Worm (Caenorhabditis elegans) whole organism, L4 larva: ENCODE results near the gene lir-2.

ENCODE experiments used
- D1046.2 ChIP-seq: fragments of 200-800 bp; sonication (Bioruptor generic); IDR thresholded peaks from 2 replicates; pipeline ENCODE4 v1.3.6; 2022; ENCODE audit warnings: missing genetic modification characterization, missing compliant biosample characterization
- F10B5.3 ChIP-seq: sonication (generic microtip); optimal IDR thresholded peaks from 2 replicates; lab custom pipeline; 2016; ENCODE audit warnings: mild to moderate bottlenecking, missing genetic modification characterization, missing compliant biosample characterization
- R02D3.7 ChIP-seq: fragments of 150-350 bp; sonication (generic microtip); optimal IDR thresholded peaks from 3 replicates; lab custom pipeline; 2014; ENCODE audit warnings: missing biosample characterization, missing genetic modification characterization
- T26A8.4 ChIP-seq: fragments of 200-800 bp; sonication (Bioruptor generic); IDR thresholded peaks from 2 replicates; pipeline ENCODE4 v1.3.6; 2022; ENCODE audit warnings: missing genetic modification characterization, missing compliant biosample characterization
- Y48G9A.11 ChIP-seq: fragments of 200-800 bp; sonication (Bioruptor generic); IDR thresholded peaks from 2 replicates; pipeline ENCODE4 v1.3.6; 2022; ENCODE audit warnings: missing genetic modification reagents, missing genetic modification characterization, missing compliant biosample characterization
- Y5F2A.4 ChIP-seq: fragments of 200-800 bp; sonication (Bioruptor generic); optimal IDR thresholded peaks from 2 replicates; lab custom pipeline; 2018; ENCODE audit warnings: mild to moderate bottlenecking, missing genetic modification characterization, missing compliant biosample characterization
- ZK546.5 ChIP-seq, 2 experiments: sonication (generic microtip); optimal IDR thresholded peaks; 2 replicates each; lab custom pipeline; 2017; ENCODE audit warnings: missing biosample characterization in 2 of 2, missing genetic modification characterization in 2 of 2
- aha-1 ChIP-seq: fragments of 150-350 bp; peaks from one replicate; lab custom pipeline; 2014; ENCODE audit warnings: missing biosample characterization, missing genetic modification characterization
- aly-2 ChIP-seq: sonication (generic microtip); optimal IDR thresholded peaks from 2 replicates; lab custom pipeline; 2018; ENCODE audit warnings: missing biosample characterization, missing genetic modification characterization
- attf-4 ChIP-seq: sonication (generic microtip); optimal IDR thresholded peaks from 3 replicates; lab custom pipeline; 2017; ENCODE audit warnings: missing biosample characterization, missing genetic modification characterization
- ceh-20 ChIP-seq: fragments of 200-800 bp; sonication (Bioruptor generic); IDR thresholded peaks from 2 replicates; pipeline ENCODE4 v1.3.6; 2022; ENCODE audit warnings: missing genetic modification reagents, missing genetic modification characterization, missing compliant biosample characterization
- ceh-44 ChIP-seq: fragments of 200-800 bp; sonication (Bioruptor generic); IDR thresholded peaks from 2 replicates; pipeline ENCODE4 v1.3.6; 2022; ENCODE audit warnings: missing genetic modification reagents, missing genetic modification characterization, missing compliant biosample characterization
- ceh-62 ChIP-seq: sonication (generic microtip); optimal IDR thresholded peaks from 2 replicates; lab custom pipeline; 2017; ENCODE audit warnings: missing biosample characterization, missing genetic modification characterization
- daf-16 ChIP-seq, 3 experiments: sonication (generic microtip); optimal IDR thresholded peaks; 2 replicates each; lab custom pipeline; 2016 to 2017; ENCODE audit warnings: missing genetic modification characterization in 3 of 3, missing genetic modification reagents in 3 of 3, mild to moderate bottlenecking in 2 of 3, missing compliant biosample characterization in 2 of 3, missing biosample characterization in 1 of 3, moderate library complexity in 1 of 3
- daf-19 ChIP-seq: fragments of 200-800 bp; sonication (Bioruptor generic); conservative IDR thresholded peaks from 2 replicates; pipeline ENCODE4 v1.3.6; 2022; ENCODE audit warnings: missing genetic modification characterization, missing compliant biosample characterization
- dmd-6 ChIP-seq: fragments of 200-800 bp; sonication (Bioruptor generic); IDR thresholded peaks from 2 replicates; pipeline ENCODE4 v1.3.6; 2022; ENCODE audit warnings: missing genetic modification reagents, missing genetic modification characterization, missing compliant biosample characterization
- hif-1 ChIP-seq, 2 experiments: sonication (generic microtip); optimal IDR thresholded peaks; 2 replicates each; lab custom pipeline; 2016 to 2017; ENCODE audit warnings: missing compliant biosample characterization in 2 of 2, missing genetic modification characterization in 2 of 2, missing genetic modification reagents in 2 of 2, missing genotype in 2 of 2, mild to moderate bottlenecking in 1 of 2
- hlh-11 ChIP-seq: fragments of 200-800 bp; sonication (Bioruptor generic); optimal IDR thresholded peaks from 2 replicates; lab custom pipeline; 2018; ENCODE audit warnings: mild to moderate bottlenecking, missing genetic modification characterization, missing compliant biosample characterization
- hlh-30 ChIP-seq: sonication (generic microtip); optimal IDR thresholded peaks from 2 replicates; lab custom pipeline; 2017; ENCODE audit warnings: antibody characterized with exemption, mild to moderate bottlenecking, missing genetic modification characterization, missing compliant biosample characterization; ENCODE audit not compliant: insufficient read depth
- lim-7 ChIP-seq: fragments of 200-800 bp; sonication (Bioruptor generic); IDR thresholded peaks from 2 replicates; pipeline ENCODE4 v1.3.6; 2022; ENCODE audit warnings: missing genetic modification characterization, missing compliant biosample characterization
- lin-15B ChIP-seq: fragments of 150-350 bp; sonication (generic microtip); optimal IDR thresholded peaks from 3 replicates; lab custom pipeline; 2014; ENCODE audit warnings: missing biosample characterization, missing genetic modification characterization
- lsy-2 ChIP-seq, 2 experiments: fragments of 150-350 bp in 1 of 2; sonication (generic microtip) in 1 of 2; optimal IDR thresholded peaks; 2 replicates each; lab custom pipeline; 2014 to 2017; ENCODE audit warnings: missing biosample characterization in 2 of 2, missing genetic modification characterization in 2 of 2
- mdt-29 ChIP-seq: fragments of 200-800 bp; sonication (Bioruptor generic); IDR thresholded peaks from 2 replicates; pipeline ENCODE4 v1.3.6; 2022; ENCODE audit warnings: missing genetic modification reagents, missing genetic modification characterization, missing compliant biosample characterization
- mep-1 ChIP-seq: fragments of 150-350 bp; sonication (generic microtip); optimal IDR thresholded peaks from 3 replicates; lab custom pipeline; 2014; ENCODE audit warnings: missing biosample characterization, missing genetic modification characterization
- mes-2 ChIP-seq: sonication (generic microtip); optimal IDR thresholded peaks from 2 replicates; lab custom pipeline; 2016; ENCODE audit warnings: missing genotype, mild to moderate bottlenecking, missing genetic modification characterization, missing compliant biosample characterization; ENCODE audit not compliant: poor library complexity, severe bottlenecking
- nhr-102 ChIP-seq: sonication (generic microtip); optimal IDR thresholded peaks from 2 replicates; lab custom pipeline; 2016; ENCODE audit warnings: mild to moderate bottlenecking, missing genetic modification characterization, moderate library complexity, missing compliant biosample characterization
- nhr-111 ChIP-seq: fragments of 200-800 bp; sonication (Bioruptor generic); optimal IDR thresholded peaks from 2 replicates; lab custom pipeline; 2018; ENCODE audit warnings: mild to moderate bottlenecking, missing genetic modification characterization, missing compliant biosample characterization
- nhr-41 ChIP-seq: fragments of 200-800 bp; sonication (Bioruptor generic); IDR thresholded peaks from 2 replicates; pipeline ENCODE4 v1.3.6; 2022; ENCODE audit warnings: missing genetic modification reagents, missing genetic modification characterization, missing compliant biosample characterization
- nhr-6 ChIP-seq: fragments of 150-350 bp; optimal IDR thresholded peaks from 2 replicates; lab custom pipeline; 2014; ENCODE audit warnings: missing biosample characterization, missing genetic modification characterization
- php-3 ChIP-seq: fragments of 200-800 bp; sonication (Bioruptor generic); IDR thresholded peaks from 2 replicates; pipeline ENCODE4 v1.3.6; 2022; ENCODE audit warnings: missing genetic modification reagents, missing genetic modification characterization, missing compliant biosample characterization
- pqm-1 ChIP-seq: sonication (generic microtip); optimal IDR thresholded peaks from 2 replicates; lab custom pipeline; 2017; ENCODE audit warnings: missing biosample characterization, missing genetic modification characterization
- spr-3 ChIP-seq: fragments of 200-800 bp; sonication (Bioruptor generic); optimal IDR thresholded peaks from 2 replicates; lab custom pipeline; 2018; ENCODE audit warnings: mild to moderate bottlenecking, missing genetic modification characterization, missing compliant biosample characterization
- tag-97 ChIP-seq: fragments of 200-800 bp; sonication (Bioruptor generic); IDR thresholded peaks from 2 replicates; pipeline ENCODE4 v1.3.6; 2022; ENCODE audit warnings: missing genetic modification characterization, missing compliant biosample characterization
- unc-62 ChIP-seq, 3 experiments: fragments of 150-350 bp in 1 of 3; sonication (generic microtip); optimal IDR thresholded peaks in 2 of 3; peaks in 1 of 3; 1 replicate in 1 of 3; 2 replicates in 2 of 3; lab custom pipeline; 2014 to 2017; ENCODE audit warnings: missing biosample characterization in 3 of 3, missing genetic modification characterization in 3 of 3, missing genetic modification reagents in 3 of 3, missing genotype in 1 of 3
- zag-1 ChIP-seq: fragments of 150-350 bp; optimal IDR thresholded peaks from 2 replicates; lab custom pipeline; 2014; ENCODE audit warnings: missing biosample characterization, missing genetic modification characterization

Gene lir-2

DNA sequence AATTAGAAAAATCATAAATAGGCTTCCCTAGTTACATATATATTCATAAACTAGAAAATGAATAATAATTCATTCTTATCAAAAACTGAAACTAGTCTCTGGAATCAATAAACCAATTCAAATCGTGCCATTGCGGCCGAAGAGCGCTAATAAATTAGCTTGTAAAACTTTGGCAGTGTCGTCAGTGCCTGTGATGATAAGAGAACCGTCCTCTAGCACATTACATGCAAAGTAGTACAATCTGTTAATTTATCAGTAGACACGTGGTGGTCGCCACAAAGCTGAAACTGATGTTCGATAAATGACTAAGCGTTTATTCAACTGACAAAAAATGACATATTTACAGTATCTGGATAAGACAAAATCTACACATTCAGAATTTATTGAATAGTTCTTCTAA lies 28.6 kb downstream of the lir-2 start (continued):
- TF ChIP-seq Y5F2A.4 (GFP tag; lab: Kevin White, UChicago): no peak
- no peak for TF ChIP-seq R02D3.7 (tag; lab: Kevin White, UChicago)
- no peak for TF ChIP-seq mdt-29 (GFP tag; lab: Robert Waterston, UW)
- no peak for TF ChIP-seq nhr-111 (GFP tag; lab: Kevin White, UChicago)
- TF ChIP-seq ceh-44: no peak
- TF ChIP-seq php-3 (GFP tag; lab: Robert Waterston, UW): peak; percentile 98
- TF ChIP-seq ZK546.5 (tag; optimal IDR thresholded peaks at IDR 0.05; lab: Kevin White, UChicago): no peak
- no peak for TF ChIP-seq aly-2
- TF ChIP-seq ceh-62 (tag; lab: Kevin White, UChicago): no peak
- peak; percentile 92 for TF ChIP-seq dmd-6 (GFP tag; lab: Robert Waterston, UW)
- TF ChIP-seq hlh-11 (tag; lab: Kevin White, UChicago): peak; percentile 82
- TF ChIP-seq daf-19 (GFP tag; lab: Robert Waterston, UW): no peak
- no peak for TF ChIP-seq aha-1
- TF ChIP-seq D1046.2: no peak
- peak; percentile 24 for TF ChIP-seq nhr-102 (tag; lab: Kevin White, UChicago)

ce11 chrII:7697156-7697555 lies 30.1 kb downstream of the lir-2 start:
- TF ChIP-seq lin-15B: no peak
- peak in 1 of 2 experiments; percentile 95 for TF ChIP-seq unc-62 (GFP tag; optimal IDR thresholded peaks at IDR 0.05 in 1 of 2; lab: Kevin White, UChicago)
- no peak for TF ChIP-seq unc-62 (tag; optimal IDR thresholded peaks at IDR 0.05; lab: Kevin White, UChicago)
- TF ChIP-seq, all 104 proteins: peak for 1

DNA sequence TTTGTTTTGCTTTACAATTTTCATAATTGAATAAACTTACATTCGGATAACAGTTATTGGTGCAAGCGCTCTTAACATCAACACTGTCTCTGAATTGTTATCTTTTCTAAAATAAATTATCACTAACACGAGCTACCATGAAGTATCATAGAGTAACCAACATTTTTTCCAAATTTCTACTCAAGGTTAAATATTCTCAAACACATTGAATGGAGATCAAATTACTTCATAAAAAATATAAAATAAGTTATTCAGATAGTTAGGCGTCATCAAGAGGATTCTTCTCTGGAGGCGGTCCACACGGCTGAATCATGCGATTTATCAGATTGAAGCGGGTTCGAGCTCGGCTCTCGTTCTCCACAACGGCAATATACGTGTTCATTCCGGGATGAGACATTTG lies 31.3 kb downstream of the lir-2 start, which contains the start of gene B0495.5:
TSS of gene B0495.5 (minus strand) at position 101 of the 400 bp plus-strand sequence.
- TF ChIP-seq mep-1 (no peak), unc-62 (GFP tag; optimal IDR thresholded peaks at IDR 0.05 in 1 of 2; lab: Kevin White, UChicago) (peak in 1 of 2 experiments; percentile 1), unc-62 (tag; optimal IDR thresholded peaks at IDR 0.05; lab: Kevin White, UChicago) (no peak)

DNA sequence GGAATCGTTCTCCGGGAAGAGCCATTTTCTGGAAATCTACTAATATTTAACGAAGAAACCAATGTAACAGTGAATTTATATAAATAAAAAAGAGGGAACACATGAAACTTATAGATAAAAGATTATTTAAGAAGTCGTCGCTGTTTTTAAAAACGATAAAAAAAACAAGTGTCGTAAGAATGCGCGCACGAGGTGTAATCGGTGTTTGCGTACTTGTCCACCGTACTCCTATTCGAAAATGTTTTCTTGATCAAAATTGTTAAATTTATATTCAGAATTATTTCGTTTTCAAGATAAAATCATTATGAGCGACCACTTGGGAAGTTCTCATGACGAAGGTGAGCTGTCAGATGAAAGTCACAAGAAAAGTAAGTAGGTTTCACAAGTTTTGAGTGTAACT lies 31.9 kb downstream of the lir-2 start, which contains the start of the genes moa-2 and cdk-11.1:
TSS of gene moa-2 (minus strand) at position 25 of the 400 bp plus-strand sequence.
TSS of gene cdk-11.1 (plus strand) at position 227 of the 400 bp plus-strand sequence.
- TF ChIP-seq lsy-2 (tag; optimal IDR thresholded peaks at IDR 0.05; lab: Kevin White, UChicago) (peak in 1 of 2 experiments; percentile 97), attf-4 (tag; lab: Kevin White, UChicago) (no peak), hlh-30 (tag; lab: Kevin White, UChicago) (peak; percentile 69), nhr-41 (GFP tag; lab: Robert Waterston, UW) (no peak), nhr-6 (tag; lab: Kevin White, UChicago) (no peak), T26A8.4 (GFP tag; lab: Robert Waterston, UW) (no peak), tag-97 (no peak), zag-1 (tag; lab: Kevin White, UChicago) (no peak), daf-16 (GFP tag; optimal IDR thresholded peaks at IDR 0.05; lab: Kevin White, UChicago) (no peak), daf-16 (tag; optimal IDR thresholded peaks at IDR 0.05; lab: Kevin White, UChicago) (peak; percentile 5), pqm-1 (tag; lab: Kevin White, UChicago) (no peak), ceh-20 (GFP tag; lab: Robert Waterston, UW) (no peak), mep-1 (no peak), D1046.2 (no peak), Y48G9A.11 (no peak), mes-2 (tag; lab: Kevin White, UChicago) (peak; percentile 61), lin-15B (no peak), lim-7 (GFP tag; lab: Robert Waterston, UW) (no peak), Y5F2A.4 (GFP tag; lab: Kevin White, UChicago) (no peak), hif-1 (tag; optimal IDR thresholded peaks at IDR 0.05; lab: Kevin White, UChicago) (no peak), F10B5.3 (tag; lab: Kevin White, UChicago) (no peak), spr-3 (GFP tag; lab: Kevin White, UChicago) (no peak)
